Fruit fly (Drosophila melanogaster) whole organism, pupa: ENCODE data around the gene CG33642.

Experiments
- CG10348 ChIP-seq: fragments of 200-800 bp; sonication (Bioruptor generic); IDR thresholded peaks from 2 replicates; pipeline ENCODE4 v1.3.6; 2022; ENCODE audit warnings: missing biosample characterization, missing genetic modification characterization
- CG12605 ChIP-seq: fragments of 200-800 bp; sonication (Bioruptor generic); IDR thresholded peaks from 2 replicates; pipeline ENCODE4 v1.3.6; 2022; ENCODE audit warnings: missing biosample characterization, missing genetic modification characterization
- CG13204 ChIP-seq: fragments of 200-800 bp; sonication (Bioruptor generic); optimal IDR thresholded peaks from 2 replicates; lab custom pipeline; 2018; ENCODE audit warnings: missing biosample characterization, mild to moderate bottlenecking, missing genetic modification characterization, moderate library complexity
- CG14655 ChIP-seq: fragments of 200-800 bp; sonication (Bioruptor generic); optimal IDR thresholded peaks from 3 replicates; lab custom pipeline; 2017; ENCODE audit warnings: mild to moderate bottlenecking, missing biosample characterization, missing genetic modification reagents, missing genetic modification characterization
- CG15710 ChIP-seq: fragments of 200-800 bp; sonication (Bioruptor generic); optimal IDR thresholded peaks from 2 replicates; lab custom pipeline; 2018; ENCODE audit warnings: missing biosample characterization, mild to moderate bottlenecking, missing genetic modification characterization, moderate library complexity
- CG17806 ChIP-seq: fragments of 200-800 bp; sonication (Bioruptor generic); optimal IDR thresholded peaks from 2 replicates; lab custom pipeline; 2018; ENCODE audit warnings: missing biosample characterization, mild to moderate bottlenecking, missing genetic modification characterization, moderate library complexity
- CG32121 ChIP-seq: fragments of 200-800 bp; sonication (Bioruptor generic); IDR thresholded peaks from 2 replicates; pipeline ENCODE4 v1.3.6; 2022; ENCODE audit warnings: missing biosample characterization, missing genetic modification characterization
- CG34367 ChIP-seq: fragments of 200-800 bp; sonication (Bioruptor generic); optimal IDR thresholded peaks from 2 replicates; lab custom pipeline; 2018; ENCODE audit warnings: missing biosample characterization, mild to moderate bottlenecking, missing genetic modification characterization
- CG4496 ChIP-seq: fragments of 200-800 bp; sonication (Bioruptor generic); IDR thresholded peaks from 3 replicates; pipeline ENCODE4 v1.3.6; 2022; ENCODE audit warnings: missing biosample characterization, missing genetic modification characterization
- CG8159 ChIP-seq: fragments of 200-800 bp; sonication (Bioruptor generic); optimal IDR thresholded peaks from 3 replicates; lab custom pipeline; 2018; ENCODE audit warnings: missing biosample characterization, mild to moderate bottlenecking, missing genetic modification characterization, moderate library complexity
- CG8301 ChIP-seq: fragments of 200-800 bp; sonication (Bioruptor generic); optimal IDR thresholded peaks from 2 replicates; lab custom pipeline; 2018; ENCODE audit warnings: missing biosample characterization, mild to moderate bottlenecking, missing genetic modification characterization
- CG9948 ChIP-seq: fragments of 200-800 bp; sonication (Bioruptor generic); optimal IDR thresholded peaks from 2 replicates; lab custom pipeline; 2018; ENCODE audit warnings: missing biosample characterization, mild to moderate bottlenecking, missing genetic modification characterization, moderate library complexity
- D1 ChIP-seq: fragments of 200-800 bp; sonication (Bioruptor generic); optimal IDR thresholded peaks from 2 replicates; lab custom pipeline; 2018; ENCODE audit warnings: missing biosample characterization, mild to moderate bottlenecking, missing genetic modification characterization, moderate library complexity
- EcR ChIP-seq: fragments of 200-800 bp; sonication (Bioruptor generic); optimal IDR thresholded peaks from 3 replicates; lab custom pipeline; 2019; ENCODE audit warnings: missing biosample characterization, missing genetic modification characterization, mild to moderate bottlenecking, moderate library complexity, missing genetic modification reagents
- Ets98B ChIP-seq: fragments of 200-800 bp; sonication (Bioruptor generic); IDR thresholded peaks from 2 replicates; pipeline ENCODE4 v1.3.6; 2022; ENCODE audit warnings: missing biosample characterization, missing genetic modification characterization
- Pif1A ChIP-seq: fragments of 200-800 bp; sonication (Bioruptor generic); optimal IDR thresholded peaks from 3 replicates; lab custom pipeline; 2016; ENCODE audit warnings: missing biosample characterization, missing genetic modification characterization
- Pif1B ChIP-seq: fragments of 200-800 bp; sonication (Bioruptor generic); optimal IDR thresholded peaks from 3 replicates; lab custom pipeline; 2016; ENCODE audit warnings: missing biosample characterization, missing genetic modification characterization
- Snoo ChIP-seq: fragments of 200-800 bp; sonication (Bioruptor generic); optimal IDR thresholded peaks from 3 replicates; lab custom pipeline; 2017; ENCODE audit warnings: missing biosample characterization, mild to moderate bottlenecking, missing genetic modification characterization, inconsistent platforms
- fd96Ca ChIP-seq: fragments of 200-800 bp; sonication (Bioruptor generic); IDR thresholded peaks from 3 replicates; pipeline ENCODE4 v1.3.6; 2022; ENCODE audit warnings: missing biosample characterization, missing genetic modification characterization
- gl ChIP-seq: fragments of 200-800 bp; sonication (Bioruptor generic); optimal IDR thresholded peaks from 2 replicates; lab custom pipeline; 2018; ENCODE audit warnings: missing biosample characterization, mild to moderate bottlenecking, missing genetic modification characterization
- rn ChIP-seq: fragments of 200-800 bp; sonication (Bioruptor generic); IDR thresholded peaks from 2 replicates; pipeline ENCODE4 v1.3.6; 2022; ENCODE audit warnings: missing biosample characterization, missing genetic modification characterization

The CG33642 gene

dm6 chr2L:13531785-13532184, 2.0 kb downstream of the CG33642 start, which contains the start of gene CG33644:
Gene CG33644, plus strand, starts transcription at chr2L:13532085.
- no peak for TF ChIP-seq CG4496 (GFP tag; lab: Robert Waterston, UW)
- TF ChIP-seq rn = no peak
- TF ChIP-seq Pif1B = no peak
- TF ChIP-seq CG17806 (tag; lab: Kevin White, UChicago) = no peak
- TF ChIP-seq Snoo = no peak
- TF ChIP-seq gl (tag; lab: Kevin White, UChicago) = no peak
- no peak for TF ChIP-seq D1 (tag; lab: Kevin White, UChicago)
- no peak for TF ChIP-seq CG14655 (GFP tag; lab: Kevin White, UChicago)
- no peak for TF ChIP-seq CG10348 (GFP tag; lab: Robert Waterston, UW)
- no peak for TF ChIP-seq CG12605
- no peak for TF ChIP-seq CG34367 (tag; lab: Kevin White, UChicago)
- TF ChIP-seq CG9948 (tag; lab: Kevin White, UChicago) = no peak
- TF ChIP-seq Ets98B (GFP tag; lab: Robert Waterston, UW) = no peak
- TF ChIP-seq CG32121 = no peak
- TF ChIP-seq CG15710 (tag; lab: Kevin White, UChicago) = no peak
- TF ChIP-seq fd96Ca (GFP tag; lab: Robert Waterston, UW) = no peak
- TF ChIP-seq, all 21 proteins: peak for 0

- no peak for TF ChIP-seq fd96Ca (GFP tag; lab: Robert Waterston, UW)
- TF ChIP-seq, all 21 proteins: peak for 0
Observed at dm6 chr2L:13532524-13532923, 2.7 kb downstream of the CG33642 start, which contains the start of gene CG33645. Gene CG33645, plus strand, starts transcription at chr2L:13532824.

- no peak for TF ChIP-seq EcR (GFP tag; lab: Kevin White, UChicago)
- TF ChIP-seq CG12605 = no peak
- TF ChIP-seq Pif1A (GFP tag; lab: Kevin White, UChicago) = no peak
- no peak for TF ChIP-seq CG10348 (GFP tag; lab: Robert Waterston, UW)
- TF ChIP-seq CG4496 (GFP tag; lab: Robert Waterston, UW) = no peak
- TF ChIP-seq CG15710 (tag; lab: Kevin White, UChicago) = no peak
- no peak for TF ChIP-seq CG34367 (tag; lab: Kevin White, UChicago)
- TF ChIP-seq Ets98B (GFP tag; lab: Robert Waterston, UW) = no peak
- no peak for TF ChIP-seq CG17806 (tag; lab: Kevin White, UChicago)
- no peak for TF ChIP-seq fd96Ca (GFP tag; lab: Robert Waterston, UW)
- no peak for TF ChIP-seq Pif1B
- TF ChIP-seq gl (tag; lab: Kevin White, UChicago) = no peak
- no peak for TF ChIP-seq Snoo
- no peak for TF ChIP-seq CG8301 (tag; lab: Kevin White, UChicago)
- no peak for TF ChIP-seq CG32121
Observed at dm6 chr2L:13535678-13536077, 5.9 kb downstream of the CG33642 start, which contains the start of gene CG15638. Gene CG15638, minus strand, starts transcription at chr2L:13535778.

- no peak for TF ChIP-seq EcR (GFP tag; lab: Kevin White, UChicago)
- no peak for TF ChIP-seq Pif1A (GFP tag; lab: Kevin White, UChicago)
- no peak for TF ChIP-seq CG12605
- TF ChIP-seq gl (tag; lab: Kevin White, UChicago) = no peak
- no peak for TF ChIP-seq rn
- TF ChIP-seq CG32121 = no peak
- TF ChIP-seq Snoo = no peak
- TF ChIP-seq Ets98B (GFP tag; lab: Robert Waterston, UW) = no peak
- TF ChIP-seq CG14655 (GFP tag; lab: Kevin White, UChicago) = no peak
- no peak for TF ChIP-seq CG4496 (GFP tag; lab: Robert Waterston, UW)
- no peak for TF ChIP-seq CG17806 (tag; lab: Kevin White, UChicago)
- TF ChIP-seq CG13204 = no peak
- TF ChIP-seq fd96Ca (GFP tag; lab: Robert Waterston, UW) = no peak
- no peak for TF ChIP-seq Pif1B
- no peak for TF ChIP-seq CG8301 (tag; lab: Kevin White, UChicago)
- TF ChIP-seq CG9948 (tag; lab: Kevin White, UChicago) = no peak
- no peak for TF ChIP-seq D1 (tag; lab: Kevin White, UChicago)
- no peak for TF ChIP-seq CG34367 (tag; lab: Kevin White, UChicago)
- TF ChIP-seq CG15710 (tag; lab: Kevin White, UChicago) = no peak
Observed at dm6 chr2L:13540704-13541103, 10.9 kb downstream of the CG33642 start, which contains the start of gene CG16852. Gene CG16852, plus strand, starts transcription at chr2L:13540751.

- TF ChIP-seq CG34367 (tag; lab: Kevin White, UChicago) = no peak
- TF ChIP-seq CG10348 (GFP tag; lab: Robert Waterston, UW) = no peak
- TF ChIP-seq CG12605 = no peak
- TF ChIP-seq CG32121 = no peak
- no peak for TF ChIP-seq CG4496 (GFP tag; lab: Robert Waterston, UW)
- no peak for TF ChIP-seq Snoo
- no peak for TF ChIP-seq CG9948 (tag; lab: Kevin White, UChicago)
- TF ChIP-seq rn = no peak
- TF ChIP-seq CG8159 (tag; lab: Kevin White, UChicago) = no peak
- TF ChIP-seq Ets98B (GFP tag; lab: Robert Waterston, UW) = no peak
- no peak for TF ChIP-seq D1 (tag; lab: Kevin White, UChicago)
- no peak for TF ChIP-seq gl (tag; lab: Kevin White, UChicago)
- TF ChIP-seq CG8301 (tag; lab: Kevin White, UChicago) = no peak
- no peak for TF ChIP-seq EcR (GFP tag; lab: Kevin White, UChicago)
- no peak for TF ChIP-seq Pif1B
- no peak for TF ChIP-seq CG13204
- no peak for TF ChIP-seq fd96Ca (GFP tag; lab: Robert Waterston, UW)
- TF ChIP-seq CG15710 (tag; lab: Kevin White, UChicago) = no peak
- TF ChIP-seq Pif1A (GFP tag; lab: Kevin White, UChicago) = no peak
- no peak for TF ChIP-seq CG14655 (GFP tag; lab: Kevin White, UChicago)
Observed at dm6 chr2L:13541968-13542367, 12.2 kb downstream of the CG33642 start, which contains the start of gene CG16853. Gene CG16853, plus strand, starts transcription at chr2L:13542268.

- no peak for TF ChIP-seq CG10348 (GFP tag; lab: Robert Waterston, UW)
- no peak for TF ChIP-seq fd96Ca (GFP tag; lab: Robert Waterston, UW)
- no peak for TF ChIP-seq Pif1A (GFP tag; lab: Kevin White, UChicago)
- no peak for TF ChIP-seq CG8159 (tag; lab: Kevin White, UChicago)
- TF ChIP-seq CG32121 = no peak
- TF ChIP-seq rn = no peak
- no peak for TF ChIP-seq EcR (GFP tag; lab: Kevin White, UChicago)
Observed at dm6 chr2L:13542476-13542875, 12.7 kb downstream of the CG33642 start, which contains the start of gene CG9263. Gene CG9263, minus strand, starts transcription at chr2L:13542576.
